Fruit fly (Drosophila melanogaster): Measurements from ENCODE around the gene Fadd.

Fadd gene

DNA sequence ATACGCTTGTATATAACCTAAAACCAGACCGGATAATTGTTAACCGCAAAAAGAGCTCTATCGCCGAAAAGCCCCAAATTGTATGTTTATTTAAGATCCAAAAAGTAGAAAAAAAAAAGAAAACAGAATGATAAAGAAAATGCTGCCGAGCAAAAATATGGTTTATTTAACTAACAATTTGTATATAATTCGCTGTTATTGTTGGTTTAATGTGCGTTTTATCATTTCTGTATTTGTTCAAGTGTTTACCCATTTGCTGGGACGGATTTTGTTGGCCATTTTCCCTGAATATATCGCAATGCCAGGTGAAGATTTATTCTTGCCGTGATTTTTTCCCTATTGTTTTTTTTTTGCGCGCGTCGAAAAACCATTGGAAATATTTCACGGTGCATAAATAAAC lies 22.8 kb downstream of the Fadd start (continued):
- TF ChIP-seq PHDP (tag; optimal IDR thresholded peaks at IDR 0.05): peak; percentile 21
- peak; percentile 46 for TF ChIP-seq Meics (GFP tag; optimal IDR thresholded peaks at IDR 0.05)
- peak; percentile 56 for TF ChIP-seq CG3281 (GFP tag; optimal IDR thresholded peaks at IDR 0.05)
- peak; percentile 68 for TF ChIP-seq caup (GFP tag; optimal IDR thresholded peaks at IDR 0.05; ENCODE audit: severe bottlenecking)
- TF ChIP-seq BtbVII (GFP tag; optimal IDR thresholded peaks at IDR 0.05): peak; percentile 54
- peak; percentile 1 for TF ChIP-seq CG15514 (GFP tag; optimal IDR thresholded peaks at IDR 0.05)
- TF ChIP-seq CG2678 (tag; optimal IDR thresholded peaks at IDR 0.05): peak; percentile 25
- TF ChIP-seq CG30403 (GFP tag; optimal IDR thresholded peaks at IDR 0.05): no peak
- TF ChIP-seq CG10462 (GFP tag; optimal IDR thresholded peaks at IDR 0.05): no peak

DNA sequence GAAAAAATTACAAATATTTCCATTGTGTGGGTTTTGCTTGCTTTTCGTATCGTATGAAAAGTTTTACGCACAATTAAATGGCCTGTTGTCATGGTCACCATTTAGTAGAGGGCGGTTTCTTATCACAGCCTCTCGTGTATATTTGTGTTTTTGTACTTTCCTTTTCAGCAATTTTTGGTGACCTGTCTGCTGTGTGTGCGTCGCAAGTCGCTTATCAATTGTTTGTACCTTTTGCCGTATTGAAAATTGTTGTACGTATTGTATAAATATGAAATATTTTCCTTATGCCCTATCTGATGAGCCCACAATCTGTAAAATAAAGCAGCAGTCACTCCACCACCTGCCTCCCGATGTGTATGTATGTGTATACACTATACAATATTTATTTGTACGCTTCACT lies 32.2 kb downstream of the Fadd start:
- TF ChIP-seq Hmx (GFP tag; optimal IDR thresholded peaks at IDR 0.05): no peak
- no peak for TF ChIP-seq CG30020 (tag; optimal IDR thresholded peaks at IDR 0.05)
- TF ChIP-seq Usf (GFP tag; optimal IDR thresholded peaks at IDR 0.05): no peak
- peak; percentile 16 for TF ChIP-seq Spps (tag; optimal IDR thresholded peaks at IDR 0.05)
- TF ChIP-seq hkb (optimal IDR thresholded peaks at IDR 0.05): no peak
- no peak for TF ChIP-seq hkb (GFP tag; IDR thresholded peaks at IDR 0.05)
- TF ChIP-seq CG2202 (tag; optimal IDR thresholded peaks at IDR 0.05): peak; percentile 14
- TF ChIP-seq CG10654 (GFP tag; optimal IDR thresholded peaks at IDR 0.05): no peak
- no peak for TF ChIP-seq exex (tag; optimal IDR thresholded peaks at IDR 0.05)
- TF ChIP-seq Med (GFP tag): peak; percentile 12
- TF ChIP-seq dmrt11E (tag; optimal IDR thresholded peaks at IDR 0.05): no peak
- TF ChIP-seq fd64A (GFP tag; optimal IDR thresholded peaks at IDR 0.05): peak; percentile 14
- TF ChIP-seq Blimp-1 (GFP tag; optimal IDR thresholded peaks at IDR 0.05): peak; percentile 8
- TF ChIP-seq CG3281 (GFP tag; optimal IDR thresholded peaks at IDR 0.05): peak; percentile 5
- TF ChIP-seq chm (GFP tag; IDR thresholded peaks at IDR 0.05): peak; percentile 38; the same call in 1 of the 2 replicates
- TF ChIP-seq CG2199 (GFP tag; IDR thresholded peaks at IDR 0.05): 0 out of 3 replicates have a peak, but pooled peaks have one; percentile 46
- TF ChIP-seq grn (GFP tag; optimal IDR thresholded peaks at IDR 0.05): peak; percentile 2
- TF ChIP-seq Xrp1 (GFP tag; IDR thresholded peaks at IDR 0.05): 0 out of 2 replicates have a peak, but pooled peaks have one; percentile 14
- no peak for TF ChIP-seq sens (GFP tag)
- TF ChIP-seq HHEX (GFP tag; optimal IDR thresholded peaks at IDR 0.05): no peak
- no peak for TF ChIP-seq wek (GFP tag; optimal IDR thresholded peaks at IDR 0.05)
- TF ChIP-seq br (optimal IDR thresholded peaks at IDR 0.05): no peak
- peak; percentile 33 for TF ChIP-seq stwl (tag; optimal IDR thresholded peaks at IDR 0.05)
- TF ChIP-seq CG2712 (tag; optimal IDR thresholded peaks at IDR 0.05): peak; percentile 7
- peak in 1 of 2 experiments; percentile 3 for TF ChIP-seq bsh (GFP tag; optimal IDR thresholded peaks at IDR 0.05)
- TF ChIP-seq PHDP (tag; optimal IDR thresholded peaks at IDR 0.05): no peak
- TF ChIP-seq CG10274 (GFP tag; optimal IDR thresholded peaks at IDR 0.05): peak; percentile 23
- peak in 1 of 2 experiments; percentile 11 for TF ChIP-seq Pdp1 (GFP tag; optimal IDR thresholded peaks at IDR 0.05)
- no peak for TF ChIP-seq CG11504 (tag; optimal IDR thresholded peaks at IDR 0.05)

DNA sequence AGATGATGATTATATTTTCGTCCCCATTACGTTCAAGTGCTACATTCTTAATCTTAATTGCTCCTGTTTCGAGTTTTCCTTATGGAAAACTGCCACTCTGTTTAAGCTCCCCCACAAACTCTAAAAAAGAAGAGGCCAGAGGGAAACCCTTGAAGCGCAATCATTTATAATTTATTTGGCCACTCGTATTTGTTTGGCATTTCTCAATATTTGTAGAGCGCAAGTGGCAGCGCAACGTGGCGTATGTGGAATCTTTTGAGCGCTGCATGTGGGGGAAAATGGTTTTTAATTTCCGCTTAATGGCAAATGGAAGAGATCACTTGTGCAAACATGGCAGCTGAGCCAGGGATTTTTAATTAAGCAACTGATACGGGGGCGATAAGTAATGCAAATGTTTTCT lies 33.0 kb downstream of the Fadd start:
- no peak for TF ChIP-seq Dref (GFP tag; IDR thresholded peaks at IDR 0.05)
- no peak for TF ChIP-seq Oli (tag; optimal IDR thresholded peaks at IDR 0.05)
- no peak for TF ChIP-seq CG7357 (GFP tag; IDR thresholded peaks at IDR 0.05)
- no peak for TF ChIP-seq CG17361 (GFP tag; IDR thresholded peaks at IDR 0.05)
- no peak for TF ChIP-seq Atf-2 (GFP tag; optimal IDR thresholded peaks at IDR 0.05)
- no peak for TF ChIP-seq CG33557 (GFP tag; optimal IDR thresholded peaks at IDR 0.05)
- TF ChIP-seq crp (GFP tag; optimal IDR thresholded peaks at IDR 0.05): no peak
- no peak for TF ChIP-seq fd102C (GFP tag; optimal IDR thresholded peaks at IDR 0.05)
- no peak for TF ChIP-seq CG34422 (GFP tag; IDR thresholded peaks at IDR 0.05)
- no peak for TF ChIP-seq CG3065 (GFP tag; optimal IDR thresholded peaks at IDR 0.05)
- no peak for TF ChIP-seq Hr51 (GFP tag; optimal IDR thresholded peaks at IDR 0.05)
- TF ChIP-seq slou (GFP tag; optimal IDR thresholded peaks at IDR 0.05): no peak
- TF ChIP-seq CG12071 (GFP tag; optimal IDR thresholded peaks at IDR 0.05): peak; percentile 54
- peak; percentile 12 for TF ChIP-seq fd64A (GFP tag; optimal IDR thresholded peaks at IDR 0.05)
- TF ChIP-seq Dip3 (GFP tag; optimal IDR thresholded peaks at IDR 0.05): no peak

Measured in whole organism, embryonic.